Fruit fly (Drosophila melanogaster) whole organism, embryonic: ENCODE data around the gene superdeath.

Experiments
- Aef1 ChIP-seq: fragments of 200-800 bp; sonication (Bioruptor generic); IDR thresholded peaks from 3 replicates; pipeline ENCODE4 v1.3.6; 2022; ENCODE audit warnings: missing biosample characterization, missing genetic modification characterization
- Awh ChIP-seq: fragments of 200-800 bp; sonication (Bioruptor generic); IDR thresholded peaks from 2 replicates; pipeline ENCODE4, ENCODE4 v1.3.6; 2022; ENCODE audit warnings: missing biosample characterization, missing genetic modification characterization
- CG11085 ChIP-seq: fragments of 200-800 bp; sonication (Bioruptor generic); IDR thresholded peaks from 2 replicates; pipeline ENCODE4 v1.3.6; 2022; ENCODE audit warnings: missing biosample characterization, missing genetic modification characterization
- CG11456 ChIP-seq: fragments of 200-800 bp; sonication (Bioruptor generic); IDR thresholded peaks from 3 replicates; pipeline ENCODE4 v1.3.6; 2022; ENCODE audit warnings: missing biosample characterization, missing genetic modification characterization
- CG12071 ChIP-seq: fragments of 200-800 bp; sonication (Bioruptor generic); optimal IDR thresholded peaks from 3 replicates; lab custom pipeline; 2018; ENCODE audit warnings: missing biosample characterization, mild to moderate bottlenecking, missing genetic modification characterization
- CG12219 ChIP-seq: fragments of 200-800 bp; sonication (Bioruptor generic); optimal IDR thresholded peaks from 3 replicates; lab custom pipeline; 2018; ENCODE audit warnings: missing biosample characterization, mild to moderate bottlenecking, missing genetic modification characterization
- CG13775 ChIP-seq: fragments of 200-800 bp; sonication (Bioruptor generic); optimal IDR thresholded peaks from 3 replicates; lab custom pipeline; 2017; ENCODE audit warnings: missing biosample characterization, mild to moderate bottlenecking, missing genetic modification characterization
- CG15514 ChIP-seq: fragments of 200-800 bp; sonication (Bioruptor generic); optimal IDR thresholded peaks from 3 replicates; lab custom pipeline; 2017; ENCODE audit warnings: missing biosample characterization, missing genetic modification characterization, mild to moderate bottlenecking, moderate library complexity, missing genetic modification reagents
- CG1602 ChIP-seq: fragments of 200-800 bp; sonication (Bioruptor generic); optimal IDR thresholded peaks from 3 replicates; lab custom pipeline; 2016; ENCODE audit warnings: missing biosample characterization, missing genetic modification characterization
- CG1647 ChIP-seq: fragments of 200-800 bp; sonication (Bioruptor generic); optimal IDR thresholded peaks from 3 replicates; lab custom pipeline; 2016; ENCODE audit warnings: missing biosample characterization, missing genetic modification characterization
- CG1832 ChIP-seq: fragments of 200-800 bp; sonication (Bioruptor generic); optimal IDR thresholded peaks from 2 replicates; lab custom pipeline; 2017; ENCODE audit warnings: missing biosample characterization, mild to moderate bottlenecking, missing genetic modification characterization, inconsistent platforms
- CG18476 ChIP-seq: fragments of 200-800 bp; sonication (Bioruptor generic); optimal IDR thresholded peaks from 2 replicates; lab custom pipeline; 2016; ENCODE audit warnings: missing biosample characterization, mild to moderate bottlenecking, missing genetic modification characterization
- CG31365 ChIP-seq: fragments of 200-800 bp; sonication (Bioruptor generic); optimal IDR thresholded peaks from 2 replicates; lab custom pipeline; 2018; ENCODE audit warnings: missing biosample characterization, mild to moderate bottlenecking, missing genetic modification characterization
- CG32767 ChIP-seq: fragments of 200-800 bp; sonication (Bioruptor generic); IDR thresholded peaks from 2 replicates; pipeline ENCODE4 v1.3.6; 2022; ENCODE audit warnings: missing biosample characterization, missing genetic modification characterization
- CG42726 ChIP-seq: fragments of 200-800 bp; sonication (Bioruptor generic); IDR thresholded peaks from 2 replicates; pipeline ENCODE4 v1.3.6; 2022; ENCODE audit warnings: missing biosample characterization, missing genetic modification characterization; ENCODE audit not compliant: partially characterized antibody
- CG7839 ChIP-seq: fragments of 200-800 bp; sonication (Bioruptor generic); optimal IDR thresholded peaks from 3 replicates; lab custom pipeline; 2018; ENCODE audit warnings: missing biosample characterization, mild to moderate bottlenecking, missing genetic modification characterization, moderate library complexity
- CG8089 ChIP-seq: fragments of 200-800 bp; sonication (Bioruptor generic); optimal IDR thresholded peaks from 3 replicates; lab custom pipeline; 2016; ENCODE audit warnings: missing biosample characterization, missing genetic modification characterization
- CG9609 ChIP-seq: fragments of 200-800 bp; sonication (Bioruptor generic); optimal IDR thresholded peaks from 3 replicates; lab custom pipeline; 2016; ENCODE audit warnings: missing biosample characterization, missing genetic modification characterization
- CG9876 ChIP-seq: fragments of 200-800 bp; sonication (Bioruptor generic); optimal IDR thresholded peaks from 2 replicates; lab custom pipeline; 2016; ENCODE audit warnings: missing biosample characterization, missing genetic modification characterization
- CrebB ChIP-seq: fragments of 200-800 bp; sonication (Bioruptor generic); optimal IDR thresholded peaks from 3 replicates; lab custom pipeline; 2018; ENCODE audit warnings: missing biosample characterization, mild to moderate bottlenecking, missing genetic modification characterization
- Ets65A ChIP-seq: fragments of 200-800 bp; sonication (Bioruptor generic); peaks from one replicate; lab custom pipeline; 2016; ENCODE audit warnings: missing biosample characterization, missing genetic modification characterization
- Fer1 ChIP-seq: fragments of 200-800 bp; sonication (Bioruptor generic); optimal IDR thresholded peaks from 2 replicates; lab custom pipeline; 2017; ENCODE audit warnings: missing biosample characterization, mild to moderate bottlenecking, missing genetic modification characterization
- Gug ChIP-seq: fragments of 200-800 bp; sonication (Bioruptor generic); IDR thresholded peaks from 4 replicates; pipeline ENCODE4 v1.3.6; 2022; ENCODE audit warnings: missing biosample characterization, missing genetic modification characterization
- Hr78 ChIP-seq, 2 experiments: fragments of 200-800 bp in 1 of 2; fragments of >200 bp in 1 of 2; sonication (Bioruptor generic) in 1 of 2; optimal IDR thresholded peaks; 2 replicates each; lab custom pipeline; 2017 to 2019; ENCODE audit warnings: missing biosample characterization in 2 of 2, missing genetic modification characterization in 2 of 2, mild to moderate bottlenecking in 1 of 2, moderate library complexity in 1 of 2
- Hsf ChIP-seq: fragments of 200-800 bp; sonication (Bioruptor generic); optimal IDR thresholded peaks from 3 replicates; lab custom pipeline; 2016; ENCODE audit warnings: missing biosample characterization, missing genetic modification characterization
- Max ChIP-seq: fragments of 200-800 bp; sonication (Bioruptor generic); optimal IDR thresholded peaks from 2 replicates; lab custom pipeline; 2016; ENCODE audit warnings: missing biosample characterization, mild to moderate bottlenecking, missing genetic modification characterization
- NK7.1 ChIP-seq: fragments of 200-800 bp; sonication (Bioruptor generic); optimal IDR thresholded peaks from 3 replicates; lab custom pipeline; 2016; ENCODE audit warnings: missing biosample characterization, missing genetic modification characterization
- NfI ChIP-seq: fragments of 200-800 bp; sonication (Bioruptor generic); optimal IDR thresholded peaks from 3 replicates; lab custom pipeline; 2018; ENCODE audit warnings: missing biosample characterization, mild to moderate bottlenecking, missing genetic modification characterization, moderate library complexity
- Optix ChIP-seq: fragments of 200-800 bp; sonication (Bioruptor generic); IDR thresholded peaks from 3 replicates; pipeline ENCODE4 v1.3.6; 2022; ENCODE audit warnings: missing biosample characterization, missing genetic modification characterization
- Ssrp ChIP-seq: fragments of 200-800 bp; sonication (Bioruptor generic); optimal IDR thresholded peaks from 2 replicates; lab custom pipeline; 2018; ENCODE audit warnings: missing biosample characterization, mild to moderate bottlenecking, missing genetic modification characterization, moderate library complexity
- ase ChIP-seq: fragments of 200-800 bp; sonication (Bioruptor generic); IDR thresholded peaks from 3 replicates; pipeline ENCODE4 v1.3.6; 2022; ENCODE audit warnings: missing biosample characterization, missing genetic modification characterization
- bowl ChIP-seq: fragments of 200-800 bp; sonication (Bioruptor generic); IDR thresholded peaks from 2 replicates; pipeline ENCODE4 v1.3.6; 2022; ENCODE audit warnings: missing biosample characterization, missing genetic modification characterization
- caup ChIP-seq: fragments of 200-800 bp; sonication (Bioruptor generic); optimal IDR thresholded peaks from 3 replicates; lab custom pipeline; 2017; ENCODE audit warnings: missing biosample characterization, mild to moderate bottlenecking, missing genetic modification characterization, moderate library complexity; ENCODE audit not compliant: severe bottlenecking
- crp ChIP-seq, 2 experiments: fragments of 200-800 bp; sonication (Bioruptor generic); optimal IDR thresholded peaks; 2 replicates in 1 of 2; 3 replicates in 1 of 2; lab custom pipeline; 2017; ENCODE audit warnings: missing biosample characterization in 2 of 2, missing genetic modification characterization in 2 of 2, mild to moderate bottlenecking in 1 of 2, moderate library complexity in 1 of 2
- dm ChIP-seq: fragments of 200-800 bp; sonication (Bioruptor generic); optimal IDR thresholded peaks from 3 replicates; lab custom pipeline; 2016; ENCODE audit warnings: missing biosample characterization, missing genetic modification characterization
- gce ChIP-seq: fragments of 200-800 bp; sonication (Bioruptor generic); IDR thresholded peaks from 3 replicates; pipeline ENCODE4 v1.3.6; 2022; ENCODE audit warnings: missing biosample characterization, missing genetic modification characterization
- gem ChIP-seq: fragments of 200-800 bp; sonication (Bioruptor generic); optimal IDR thresholded peaks from 2 replicates; lab custom pipeline; 2019; ENCODE audit warnings: missing biosample characterization, mild to moderate bottlenecking, missing genetic modification characterization, moderate library complexity
- pfk ChIP-seq: fragments of 200-800 bp; sonication (Bioruptor generic); optimal IDR thresholded peaks from 2 replicates; lab custom pipeline; 2018; ENCODE audit warnings: missing biosample characterization, mild to moderate bottlenecking, missing genetic modification characterization, moderate library complexity
- phol ChIP-seq: fragments of 200-800 bp; sonication (Bioruptor generic); optimal IDR thresholded peaks from 3 replicates; lab custom pipeline; 2018; ENCODE audit warnings: missing biosample characterization, mild to moderate bottlenecking, missing genetic modification characterization, moderate library complexity
- psq ChIP-seq: fragments of 200-800 bp; sonication (Bioruptor generic); optimal IDR thresholded peaks from 2 replicates; lab custom pipeline; 2017; ENCODE audit warnings: missing biosample characterization, missing genetic modification characterization
- scrt ChIP-seq: fragments of 200-800 bp; sonication (Bioruptor generic); optimal IDR thresholded peaks from 2 replicates; lab custom pipeline; 2018; ENCODE audit warnings: missing biosample characterization, mild to moderate bottlenecking, missing genetic modification characterization, moderate library complexity
- sd ChIP-seq: fragments of 200-800 bp; sonication (Bioruptor generic); optimal IDR thresholded peaks from 3 replicates; lab custom pipeline; 2018; ENCODE audit warnings: missing biosample characterization, mild to moderate bottlenecking, missing genetic modification characterization, moderate library complexity
- seq ChIP-seq: fragments of 200-800 bp; sonication (Bioruptor generic); IDR thresholded peaks from 2 replicates; pipeline ENCODE4 v1.3.6; 2022; ENCODE audit warnings: missing biosample characterization, missing genetic modification characterization
- sr ChIP-seq: fragments of 200-800 bp; sonication (Bioruptor generic); IDR thresholded peaks from 3 replicates; pipeline ENCODE4 v1.3.6; 2022; ENCODE audit warnings: missing biosample characterization, missing genetic modification characterization
- toy ChIP-seq: fragments of 200-800 bp; sonication (Bioruptor generic); IDR thresholded peaks from 2 replicates; pipeline ENCODE4 v1.3.6; 2022; ENCODE audit warnings: missing biosample characterization, missing genetic modification characterization
- trem ChIP-seq: fragments of 200-800 bp; optimal IDR thresholded peaks from 3 replicates; lab custom pipeline; 2019; ENCODE audit warnings: missing biosample characterization, mild to moderate bottlenecking, missing genetic modification characterization, moderate library complexity
- z ChIP-seq: fragments of 200-800 bp; sonication (Bioruptor generic); IDR thresholded peaks from 3 replicates; pipeline ENCODE4 v1.3.6; 2022; ENCODE audit warnings: missing biosample characterization, missing genetic modification characterization
- zen ChIP-seq: fragments of 200-800 bp; sonication (Bioruptor generic); optimal IDR thresholded peaks from 3 replicates; lab custom pipeline; 2018; ENCODE audit warnings: missing biosample characterization, mild to moderate bottlenecking, missing genetic modification characterization, moderate library complexity
- zf30C ChIP-seq: fragments of 200-800 bp; sonication (Bioruptor generic); optimal IDR thresholded peaks from 3 replicates; lab custom pipeline; 2018; ENCODE audit warnings: missing biosample characterization, mild to moderate bottlenecking, missing genetic modification characterization

superdeath gene

dm6 chr3R:29112398-29113150 lies 25.9 kb upstream of the superdeath start, which contains the start of the genes alpha-Man-Ib and Pdhb (continued):
- TF ChIP-seq CG7839, result no peak
- TF ChIP-seq caup (GFP tag; lab: Kevin White, UChicago), result peak; percentile 66
- no peak for TF ChIP-seq NK7.1
- peak in 1 of 2 experiments; percentile 47 for TF ChIP-seq crp (GFP tag; optimal IDR thresholded peaks at IDR 0.05; lab: Kevin White, UChicago)
- no peak for TF ChIP-seq CG1832 (GFP tag; lab: Kevin White, UChicago)
- no peak for TF ChIP-seq CG8089
- TF ChIP-seq CG32767 (GFP tag; lab: Robert Waterston, UW), result peak; percentile 73; the same call in 1 of the 2 replicates
- TF ChIP-seq Awh (GFP tag; lab: Robert Waterston, UW), result peak; percentile 43; the same call in 1 of the 2 replicates
- TF ChIP-seq Ssrp, result peak; percentile 81
- peak; percentile 92 for TF ChIP-seq sd (tag; lab: Kevin White, UChicago)
- peak; percentile 61 for TF ChIP-seq Hsf (GFP tag; lab: Kevin White, UChicago)
- TF ChIP-seq psq (GFP tag; lab: Kevin White, UChicago), result peak; percentile 42
- peak; percentile 11 for TF ChIP-seq pfk
- TF ChIP-seq Optix, result peak; percentile 56; the same call in 2 of the 3 replicates
- TF ChIP-seq CrebB (tag; lab: Kevin White, UChicago), result peak; percentile 45
- TF ChIP-seq gce (GFP tag; lab: Robert Waterston, UW), result no peak
- no peak for TF ChIP-seq sr (GFP tag; lab: Robert Waterston, UW)
- peak in 1 of 2 experiments; percentile 13 for TF ChIP-seq Hr78 (GFP tag; optimal IDR thresholded peaks at IDR 0.05; lab: Kevin White, UChicago)
- peak; percentile 57 for TF ChIP-seq scrt (GFP tag; lab: Kevin White, UChicago)
- TF ChIP-seq toy (GFP tag; lab: Robert Waterston, UW), result no peak
- peak; percentile 82 for TF ChIP-seq Aef1 (GFP tag; lab: Robert Waterston, UW)
- peak; percentile 22 for TF ChIP-seq CG1647 (GFP tag; lab: Kevin White, UChicago)
- TF ChIP-seq CG9876, result peak; percentile 59
- TF ChIP-seq Gug (GFP tag; lab: Robert Waterston, UW), result peak; percentile 84; the same call in 3 of the 4 replicates
- peak; percentile 63 for TF ChIP-seq Fer1 (GFP tag; lab: Kevin White, UChicago)
- TF ChIP-seq Max (GFP tag; lab: Kevin White, UChicago), result peak; percentile 57
- TF ChIP-seq CG9609 (GFP tag; lab: Kevin White, UChicago), result no peak
- no peak for TF ChIP-seq CG12071 (GFP tag; lab: Kevin White, UChicago)
- no peak for TF ChIP-seq dm (GFP tag; lab: Kevin White, UChicago)
- TF ChIP-seq CG31365, result no peak
- peak; percentile 99 for TF ChIP-seq trem (tag; lab: Kevin White, UChicago)
- no peak for TF ChIP-seq CG42726 (GFP tag; lab: Robert Waterston, UW)
- TF ChIP-seq CG1602, result peak; percentile 81
- TF ChIP-seq Ets65A (GFP tag; lab: Kevin White, UChicago), result peak; percentile 91
- TF ChIP-seq phol (tag; lab: Kevin White, UChicago), result peak; percentile 93
- TF ChIP-seq CG11085 (GFP tag; lab: Robert Waterston, UW), result peak; percentile 81
- TF ChIP-seq CG18476 (GFP tag; lab: Kevin White, UChicago), result peak; percentile 8
- peak; percentile 89 for TF ChIP-seq gem (tag; lab: Kevin White, UChicago)
- peak; percentile 82 for TF ChIP-seq NfI (GFP tag; lab: Kevin White, UChicago)
- TF ChIP-seq zen (tag; lab: Kevin White, UChicago), result peak; percentile 82
- TF ChIP-seq zf30C (GFP tag; lab: Kevin White, UChicago), result no peak
- peak; percentile 83 for TF ChIP-seq CG15514 (GFP tag; lab: Kevin White, UChicago)
- peak; percentile 90 for TF ChIP-seq CG11456 (GFP tag; lab: Robert Waterston, UW)
- TF ChIP-seq CG13775 (GFP tag; lab: Kevin White, UChicago), result peak; percentile 89
- TF ChIP-seq ase (GFP tag; lab: Robert Waterston, UW), result peak; percentile 74
- peak; percentile 54; the same call in 1 of the 2 replicates for TF ChIP-seq seq (GFP tag; lab: Robert Waterston, UW)
- TF ChIP-seq bowl (GFP tag; lab: Robert Waterston, UW), result no peak
- TF ChIP-seq z (GFP tag; lab: Robert Waterston, UW), result no peak
- peak; percentile 6 for TF ChIP-seq CG12219
